Fruit fly (Drosophila melanogaster) whole organism, embryonic: ENCODE measurements around the gene CG34451.

Experiments used
- Abd-B ChIP-seq: fragments of 200-800 bp; sonication (Bioruptor generic); optimal IDR thresholded peaks from 2 replicates; lab custom pipeline; 2018; ENCODE audit warnings: missing biosample characterization, mild to moderate bottlenecking, missing genetic modification characterization, moderate library complexity
- C15 ChIP-seq: fragments of 200-800 bp; sonication (Bioruptor generic); IDR thresholded peaks from 3 replicates; pipeline ENCODE4 v1.3.6; 2022; ENCODE audit warnings: missing biosample characterization, missing genetic modification characterization
- CG10267 ChIP-seq: fragments of 200-800 bp; sonication (Bioruptor generic); optimal IDR thresholded peaks from 2 replicates; lab custom pipeline; 2018; ENCODE audit warnings: missing biosample characterization, mild to moderate bottlenecking, missing genetic modification characterization, moderate library complexity
- CG10959 ChIP-seq: fragments of 200-800 bp; sonication (Bioruptor generic); IDR thresholded peaks from 2 replicates; pipeline ENCODE4 v1.3.6; 2022; ENCODE audit warnings: missing biosample characterization, missing genetic modification characterization
- CG11504 ChIP-seq: fragments of 200-800 bp; sonication (Bioruptor generic); optimal IDR thresholded peaks from 3 replicates; lab custom pipeline; 2019; ENCODE audit warnings: missing biosample characterization, mild to moderate bottlenecking, missing genetic modification characterization, moderate library complexity
- CG12071 ChIP-seq: fragments of 200-800 bp; sonication (Bioruptor generic); optimal IDR thresholded peaks from 3 replicates; lab custom pipeline; 2018; ENCODE audit warnings: missing biosample characterization, mild to moderate bottlenecking, missing genetic modification characterization
- CG14667 ChIP-seq: fragments of 200-800 bp; sonication (Bioruptor generic); IDR thresholded peaks from 2 replicates; pipeline ENCODE4 v1.3.6; 2022; ENCODE audit warnings: missing biosample characterization, missing genetic modification characterization
- CG14710 ChIP-seq: fragments of 200-800 bp; sonication (Bioruptor generic); optimal IDR thresholded peaks from 3 replicates; lab custom pipeline; 2019; ENCODE audit warnings: missing biosample characterization, mild to moderate bottlenecking, missing genetic modification characterization, moderate library complexity
- CG15011 ChIP-seq: fragments of 200-800 bp; sonication (Bioruptor generic); optimal IDR thresholded peaks from 3 replicates; lab custom pipeline; 2018; ENCODE audit warnings: missing biosample characterization, mild to moderate bottlenecking, missing genetic modification characterization
- CG16815 ChIP-seq: fragments of 200-800 bp; sonication (Bioruptor generic); optimal IDR thresholded peaks from 3 replicates; lab custom pipeline; 2017; ENCODE audit warnings: missing biosample characterization, mild to moderate bottlenecking, missing genetic modification characterization
- CG16863 ChIP-seq: fragments of 200-800 bp; sonication (Bioruptor generic); optimal IDR thresholded peaks from 3 replicates; lab custom pipeline; 2016; ENCODE audit warnings: missing biosample characterization, missing genetic modification characterization
- CG17829 ChIP-seq: fragments of 200-800 bp; optimal IDR thresholded peaks from 2 replicates; lab custom pipeline; 2019; ENCODE audit warnings: missing biosample characterization, mild to moderate bottlenecking, missing genetic modification characterization, moderate library complexity
- CG18476 ChIP-seq: fragments of 200-800 bp; sonication (Bioruptor generic); optimal IDR thresholded peaks from 2 replicates; lab custom pipeline; 2016; ENCODE audit warnings: missing biosample characterization, mild to moderate bottlenecking, missing genetic modification characterization
- CG3065 ChIP-seq: fragments of 200-800 bp; sonication (Bioruptor generic); optimal IDR thresholded peaks from 2 replicates; lab custom pipeline; 2016; ENCODE audit warnings: missing biosample characterization, missing genetic modification characterization
- CG34376 ChIP-seq: fragments of 200-800 bp; sonication (Bioruptor generic); optimal IDR thresholded peaks from 2 replicates; lab custom pipeline; 2018; ENCODE audit warnings: missing biosample characterization, mild to moderate bottlenecking, missing genetic modification characterization
- CG4404 ChIP-seq: fragments of 200-800 bp; sonication (Bioruptor generic); IDR thresholded peaks from 2 replicates; pipeline ENCODE4 v1.3.6; 2022; ENCODE audit warnings: missing biosample characterization, missing genetic modification characterization
- CG5953 ChIP-seq: fragments of 200-800 bp; sonication (Bioruptor generic); IDR thresholded peaks from 2 replicates; pipeline ENCODE4 v1.3.6; 2022; ENCODE audit warnings: missing biosample characterization, missing genetic modification characterization
- CG6175 ChIP-seq: fragments of 200-800 bp; sonication (Bioruptor generic); IDR thresholded peaks from 3 replicates; pipeline ENCODE4 v1.3.6; 2022; ENCODE audit warnings: missing biosample characterization, missing genetic modification characterization
- CG6254 ChIP-seq: fragments of 200-800 bp; sonication (Bioruptor generic); optimal IDR thresholded peaks from 3 replicates; lab custom pipeline; 2017; ENCODE audit warnings: mild to moderate bottlenecking, missing biosample characterization, missing genetic modification reagents, missing genetic modification characterization
- CG7372 ChIP-seq: fragments of 200-800 bp; sonication (Bioruptor generic); IDR thresholded peaks from 2 replicates; pipeline ENCODE4 v1.3.6; 2022; ENCODE audit warnings: missing biosample characterization, missing genetic modification characterization
- CkIIα-i1 ChIP-seq: fragments of 200-800 bp; sonication (Bioruptor generic); IDR thresholded peaks from 2 replicates; pipeline ENCODE4 v1.3.6; 2022; ENCODE audit warnings: missing biosample characterization, missing genetic modification characterization
- HLH4C ChIP-seq: fragments of 200-800 bp; sonication (Bioruptor generic); IDR thresholded peaks from 3 replicates; pipeline ENCODE4 v1.3.6; 2022; ENCODE audit warnings: missing biosample characterization, missing genetic modification characterization; ENCODE audit not compliant: partially characterized antibody
- Lhr ChIP-seq: fragments of 200-800 bp; sonication (Bioruptor generic); optimal IDR thresholded peaks from 3 replicates; lab custom pipeline; 2017; ENCODE audit warnings: mild to moderate bottlenecking, missing biosample characterization, missing genetic modification reagents, missing genetic modification characterization
- Lpt ChIP-seq: fragments of >200 bp; optimal IDR thresholded peaks from 2 replicates; lab custom pipeline; 2018; ENCODE audit warnings: missing biosample characterization, missing genetic modification characterization
- Stat92E ChIP-seq, 3 experiments: fragments of >200 bp in 2 of 3; fragments of 200-800 bp in 1 of 3; sonication (Bioruptor generic) in 1 of 3; optimal IDR thresholded peaks; 2 replicates each; lab custom pipeline; 2017 to 2019; ENCODE audit warnings: missing biosample characterization in 3 of 3, missing genetic modification characterization in 3 of 3, mild to moderate bottlenecking in 1 of 3, moderate library complexity in 1 of 3
- Tbp ChIP-seq: fragments of >200 bp; optimal IDR thresholded peaks from 2 replicates; lab custom pipeline; 2018; ENCODE audit warnings: missing biosample characterization, missing genetic modification characterization
- ap ChIP-seq: fragments of 200-800 bp; sonication (Bioruptor generic); IDR thresholded peaks from 2 replicates; pipeline ENCODE4 v1.3.6; 2022; ENCODE audit warnings: missing biosample characterization, missing genetic modification characterization
- bowl ChIP-seq: fragments of 200-800 bp; sonication (Bioruptor generic); IDR thresholded peaks from 2 replicates; pipeline ENCODE4 v1.3.6; 2022; ENCODE audit warnings: missing biosample characterization, missing genetic modification characterization
- chn ChIP-seq: fragments of 200-800 bp; sonication (Bioruptor generic); optimal IDR thresholded peaks from 2 replicates; lab custom pipeline; 2016; ENCODE audit warnings: missing biosample characterization, missing genetic modification characterization
- croc ChIP-seq: fragments of 200-800 bp; sonication (Bioruptor generic); conservative IDR thresholded peaks from 3 replicates; pipeline ENCODE4 v1.3.6; 2022; ENCODE audit warnings: missing biosample characterization, missing genetic modification characterization
- crp ChIP-seq, 2 experiments: fragments of 200-800 bp; sonication (Bioruptor generic); optimal IDR thresholded peaks; 2 replicates in 1 of 2; 3 replicates in 1 of 2; lab custom pipeline; 2017; ENCODE audit warnings: missing biosample characterization in 2 of 2, missing genetic modification characterization in 2 of 2, mild to moderate bottlenecking in 1 of 2, moderate library complexity in 1 of 2
- dmrt11E ChIP-seq: fragments of 200-800 bp; sonication (Bioruptor generic); optimal IDR thresholded peaks from 3 replicates; lab custom pipeline; 2018; ENCODE audit warnings: missing biosample characterization, mild to moderate bottlenecking, missing genetic modification characterization, moderate library complexity
- eyg ChIP-seq: fragments of 200-800 bp; sonication (Bioruptor generic); optimal IDR thresholded peaks from 3 replicates; lab custom pipeline; 2016; ENCODE audit warnings: missing biosample characterization, missing genetic modification characterization
- fd3F ChIP-seq: fragments of 200-800 bp; sonication (Bioruptor generic); optimal IDR thresholded peaks from 2 replicates; lab custom pipeline; 2018; ENCODE audit warnings: missing biosample characterization, mild to moderate bottlenecking, missing genetic modification characterization, moderate library complexity
- gem ChIP-seq: fragments of 200-800 bp; sonication (Bioruptor generic); optimal IDR thresholded peaks from 2 replicates; lab custom pipeline; 2019; ENCODE audit warnings: missing biosample characterization, mild to moderate bottlenecking, missing genetic modification characterization, moderate library complexity
- insv ChIP-seq, 2 experiments: fragments of 200-800 bp; sonication (Bioruptor generic); optimal IDR thresholded peaks; 3 replicates each; lab custom pipeline; 2016 to 2018; ENCODE audit warnings: missing biosample characterization in 2 of 2, missing genetic modification characterization in 2 of 2
- lola ChIP-seq, 3 experiments: fragments of >200 bp in 2 of 3; fragments of 200-800 bp in 1 of 3; sonication (Bioruptor generic) in 1 of 3; optimal IDR thresholded peaks; 2 replicates each; lab custom pipeline; 2017 to 2019; ENCODE audit warnings: missing biosample characterization in 3 of 3, missing genetic modification characterization in 3 of 3, mild to moderate bottlenecking in 1 of 3, moderate library complexity in 1 of 3
- nmo ChIP-seq: fragments of 200-800 bp; sonication (Bioruptor generic); optimal IDR thresholded peaks from 2 replicates; lab custom pipeline; 2018; ENCODE audit warnings: missing biosample characterization, mild to moderate bottlenecking, missing genetic modification characterization, moderate library complexity
- ro ChIP-seq: fragments of 200-800 bp; sonication (Bioruptor generic); IDR thresholded peaks from 2 replicates; pipeline ENCODE4 v1.3.6; 2022; ENCODE audit warnings: missing biosample characterization, missing genetic modification characterization
- row ChIP-seq: fragments of 200-800 bp; sonication (Bioruptor generic); IDR thresholded peaks from 3 replicates; pipeline ENCODE4 v1.3.6; 2022; ENCODE audit warnings: missing biosample characterization, missing genetic modification characterization
- scrt ChIP-seq: fragments of 200-800 bp; sonication (Bioruptor generic); optimal IDR thresholded peaks from 2 replicates; lab custom pipeline; 2018; ENCODE audit warnings: missing biosample characterization, mild to moderate bottlenecking, missing genetic modification characterization, moderate library complexity
- sqz ChIP-seq: fragments of 200-800 bp; sonication (Bioruptor generic); optimal IDR thresholded peaks from 3 replicates; lab custom pipeline; 2018; ENCODE audit warnings: missing biosample characterization, mild to moderate bottlenecking, missing genetic modification characterization
- tll ChIP-seq, 2 experiments: fragments of 200-800 bp in 1 of 2; fragments of >200 bp in 1 of 2; sonication (Bioruptor generic) in 1 of 2; optimal IDR thresholded peaks; 2 replicates each; lab custom pipeline; 2017 to 2019; ENCODE audit warnings: missing biosample characterization in 2 of 2, missing genetic modification characterization in 2 of 2, mild to moderate bottlenecking in 1 of 2, moderate library complexity in 1 of 2
- trem ChIP-seq: fragments of 200-800 bp; optimal IDR thresholded peaks from 3 replicates; lab custom pipeline; 2019; ENCODE audit warnings: missing biosample characterization, mild to moderate bottlenecking, missing genetic modification characterization, moderate library complexity
- wek ChIP-seq: fragments of 200-800 bp; sonication (Bioruptor generic); optimal IDR thresholded peaks from 3 replicates; lab custom pipeline; 2018; ENCODE audit warnings: missing biosample characterization, mild to moderate bottlenecking, missing genetic modification characterization, moderate library complexity
- wor ChIP-seq: fragments of 200-800 bp; sonication (Bioruptor generic); IDR thresholded peaks from 2 replicates; pipeline ENCODE4 v1.3.6; 2022; ENCODE audit warnings: missing biosample characterization, missing genetic modification characterization
- z ChIP-seq: fragments of 200-800 bp; sonication (Bioruptor generic); IDR thresholded peaks from 3 replicates; pipeline ENCODE4 v1.3.6; 2022; ENCODE audit warnings: missing biosample characterization, missing genetic modification characterization
- zf30C ChIP-seq: fragments of 200-800 bp; sonication (Bioruptor generic); optimal IDR thresholded peaks from 3 replicates; lab custom pipeline; 2018; ENCODE audit warnings: missing biosample characterization, mild to moderate bottlenecking, missing genetic modification characterization
- zfh1 ChIP-seq: fragments of 200-800 bp; sonication (Bioruptor generic); IDR thresholded peaks from 3 replicates; pipeline ENCODE4 v1.3.6; 2022; ENCODE audit warnings: missing biosample characterization, missing genetic modification characterization

Gene CG34451

dm6 chr3L:15700338-15700966 is 8.6 kb upstream of the CG34451 start:
- TF ChIP-seq CG7372, result no peak
- TF ChIP-seq scrt, result no peak
- peak; percentile 83 for TF ChIP-seq gem (tag; lab: Kevin White, UChicago)
- no peak for TF ChIP-seq z (GFP tag; lab: Robert Waterston, UW)
- no peak for TF ChIP-seq CG6254
- TF ChIP-seq fd3F, result no peak
- TF ChIP-seq row, result peak; percentile 62
- TF ChIP-seq eyg (GFP tag; lab: Kevin White, UChicago), result no peak
- peak; percentile 82 for TF ChIP-seq nmo
- TF ChIP-seq wor (GFP tag; lab: Robert Waterston, UW), result no peak
- TF ChIP-seq Tbp (GFP tag; lab: Kevin White, UChicago), result no peak
- TF ChIP-seq CG17829 (tag; lab: Kevin White, UChicago), result peak; percentile 58
- TF ChIP-seq sqz (GFP tag; lab: Kevin White, UChicago), result peak; percentile 20
- TF ChIP-seq CG14710 (tag; lab: Kevin White, UChicago), result peak; percentile 72
- no peak for TF ChIP-seq crp (GFP tag; optimal IDR thresholded peaks at IDR 0.05; lab: Kevin White, UChicago)
- TF ChIP-seq CG15011 (GFP tag; lab: Kevin White, UChicago), result no peak
- peak; percentile 13 for TF ChIP-seq Lhr (GFP tag; lab: Kevin White, UChicago)
- TF ChIP-seq CG16815 (GFP tag; lab: Kevin White, UChicago), result peak; percentile 81
- no peak for TF ChIP-seq CG16863
- TF ChIP-seq CG4404, result peak; percentile 54
- no peak for TF ChIP-seq CG18476
- no peak for TF ChIP-seq CG12071
- TF ChIP-seq Stat92E (GFP tag; optimal IDR thresholded peaks at IDR 0.05; lab: Kevin White, UChicago), result peak in 1 of 3 experiments; percentile 23
- TF ChIP-seq croc (GFP tag; lab: Robert Waterston, UW), result no peak
- peak; percentile 46; the same call in 1 of the 2 replicates for TF ChIP-seq CG10959 (GFP tag; lab: Robert Waterston, UW)
- TF ChIP-seq CkIIα-i1 (GFP tag; lab: Robert Waterston, UW), result no peak
- TF ChIP-seq ap (GFP tag; lab: Robert Waterston, UW), result no peak
- TF ChIP-seq dmrt11E (tag; lab: Kevin White, UChicago), result peak; percentile 96
- TF ChIP-seq Abd-B, result peak; percentile 48
- no peak for TF ChIP-seq CG14667 (GFP tag; lab: Robert Waterston, UW)
- TF ChIP-seq CG10267 (tag; lab: Kevin White, UChicago), result peak; percentile 60
- peak in 1 of 3 experiments; percentile 96 for TF ChIP-seq lola (GFP tag; optimal IDR thresholded peaks at IDR 0.05; lab: Kevin White, UChicago)
- no peak for TF ChIP-seq ro (GFP tag; lab: Robert Waterston, UW)
- no peak for TF ChIP-seq wek (GFP tag; lab: Kevin White, UChicago)
- TF ChIP-seq zf30C (GFP tag; lab: Kevin White, UChicago), result peak; percentile 97
- TF ChIP-seq CG11504 (tag; lab: Kevin White, UChicago), result peak; percentile 27
- 0 out of 3 replicates have a peak, but pooled peaks have one; percentile 21 for TF ChIP-seq zfh1 (GFP tag; lab: Robert Waterston, UW)
- TF ChIP-seq tll (GFP tag; optimal IDR thresholded peaks at IDR 0.05; lab: Kevin White, UChicago), result no peak
- no peak for TF ChIP-seq CG5953 (GFP tag; lab: Robert Waterston, UW)
- TF ChIP-seq C15 (GFP tag; lab: Robert Waterston, UW), result no peak
- peak; percentile 39 for TF ChIP-seq trem (tag; lab: Kevin White, UChicago)
- TF ChIP-seq bowl (GFP tag; lab: Robert Waterston, UW), result no peak
- no peak for TF ChIP-seq chn
- TF ChIP-seq insv (GFP tag; optimal IDR thresholded peaks at IDR 0.05; lab: Kevin White, UChicago), result no peak
- no peak for TF ChIP-seq HLH4C
- TF ChIP-seq CG34376 (GFP tag; lab: Kevin White, UChicago), result no peak
- TF ChIP-seq CG6175 (GFP tag; lab: Robert Waterston, UW), result no peak
- peak; percentile 20 for TF ChIP-seq CG3065 (GFP tag; lab: Kevin White, UChicago)
- TF ChIP-seq Lpt, result no peak
